Worm (Caenorhabditis elegans) whole organism, L3 larva: ENCODE results near the gene clec-121.

Experiments
- R02D3.7 ChIP-seq: fragments of 150-350 bp; optimal IDR thresholded peaks from 2 replicates; lab custom pipeline; 2014; ENCODE audit warnings: missing biosample characterization, missing genetic modification characterization
- ZK546.5 ChIP-seq: sonication (generic microtip); optimal IDR thresholded peaks from 2 replicates; lab custom pipeline; 2017; ENCODE audit warnings: missing biosample characterization, missing genetic modification characterization
- ama-1 ChIP-seq: fragments of 150-350 bp; optimal IDR thresholded peaks from 2 replicates; lab custom pipeline; 2018
- ceh-82 ChIP-seq: fragments of 150-350 bp; optimal IDR thresholded peaks from 2 replicates; lab custom pipeline; 2014; ENCODE audit warnings: missing biosample characterization, missing genetic modification characterization
- ceh-9 ChIP-seq: sonication (generic microtip); optimal IDR thresholded peaks from 2 replicates; lab custom pipeline; 2018; ENCODE audit warnings: missing biosample characterization, missing genetic modification characterization
- daf-12 ChIP-seq: fragments of 150-350 bp; optimal IDR thresholded peaks from 2 replicates; lab custom pipeline; 2014; ENCODE audit warnings: missing biosample characterization, missing genetic modification reagents, missing genetic modification characterization
- egl-5 ChIP-seq: fragments of 150-350 bp; optimal IDR thresholded peaks from 2 replicates; lab custom pipeline; 2017; ENCODE audit warnings: missing biosample characterization, missing genetic modification reagents, missing genetic modification characterization, inconsistent platforms
- elt-2 ChIP-seq: sonication (generic microtip); optimal IDR thresholded peaks from 2 replicates; lab custom pipeline; 2016; ENCODE audit warnings: missing genetic modification reagents, mild to moderate bottlenecking, missing genetic modification characterization, missing compliant biosample characterization
- eor-1 ChIP-seq, 2 experiments: fragments of 150-350 bp; optimal IDR thresholded peaks; 2 replicates each; lab custom pipeline; 2014 to 2018; ENCODE audit warnings: missing biosample characterization in 2 of 2, missing genetic modification characterization in 2 of 2
- hmg-11 ChIP-seq: sonication (generic microtip); optimal IDR thresholded peaks from 2 replicates; lab custom pipeline; 2016; ENCODE audit warnings: missing genetic modification characterization, missing compliant biosample characterization
- jun-1 ChIP-seq: fragments of 150-350 bp; optimal IDR thresholded peaks from 2 replicates; lab custom pipeline; 2014; ENCODE audit warnings: missing biosample characterization, missing genetic modification reagents, missing genetic modification characterization
- lin-15B ChIP-seq: fragments of 150-350 bp; optimal IDR thresholded peaks from 2 replicates; lab custom pipeline; 2014; ENCODE audit warnings: missing biosample characterization, missing genetic modification characterization
- lin-39 ChIP-seq: fragments of 150-350 bp; optimal IDR thresholded peaks from 2 replicates; lab custom pipeline; 2018; ENCODE audit warnings: missing biosample characterization, missing genetic modification reagents, missing genetic modification characterization
- lsy-12 ChIP-seq: sonication (generic microtip); optimal IDR thresholded peaks from 2 replicates; lab custom pipeline; 2016; ENCODE audit warnings: mild to moderate bottlenecking, missing genetic modification characterization, missing compliant biosample characterization
- mml-1 ChIP-seq: fragments of 150-350 bp; sonication (generic microtip); optimal IDR thresholded peaks from 3 replicates; lab custom pipeline; 2014; ENCODE audit warnings: missing biosample characterization, missing genetic modification characterization
- nfya-1 ChIP-seq: sonication (generic microtip); optimal IDR thresholded peaks from 2 replicates; lab custom pipeline; 2017; ENCODE audit warnings: missing genetic modification characterization, mild to moderate bottlenecking, missing compliant biosample characterization, antibody characterized with exemption, moderate library complexity; ENCODE audit not compliant: insufficient read depth
- nhr-11 ChIP-seq: fragments of 150-350 bp; optimal IDR thresholded peaks from 2 replicates; lab custom pipeline; 2014; ENCODE audit warnings: missing biosample characterization, missing genetic modification characterization
- nhr-23 ChIP-seq: fragments of 150-350 bp; optimal IDR thresholded peaks from 2 replicates; lab custom pipeline; 2014; ENCODE audit warnings: missing biosample characterization, missing genetic modification reagents, missing genetic modification characterization
- nhr-237 ChIP-seq: fragments of 150-350 bp; optimal IDR thresholded peaks from 2 replicates; lab custom pipeline; 2014; ENCODE audit warnings: missing biosample characterization, missing genetic modification characterization
- nhr-25 ChIP-seq: sonication (generic microtip); optimal IDR thresholded peaks from 2 replicates; lab custom pipeline; 2017; ENCODE audit warnings: missing biosample characterization, missing genetic modification characterization
- nhr-43 ChIP-seq: sonication (generic microtip); optimal IDR thresholded peaks from 2 replicates; lab custom pipeline; 2016; ENCODE audit warnings: mild to moderate bottlenecking, missing genetic modification characterization, missing compliant biosample characterization; ENCODE audit not compliant: poor library complexity, severe bottlenecking
- nhr-67 ChIP-seq: fragments of 150-350 bp; optimal IDR thresholded peaks from 2 replicates; lab custom pipeline; 2014; ENCODE audit warnings: missing biosample characterization, missing genetic modification characterization
- pha-4 ChIP-seq: fragments of 150-350 bp; optimal IDR thresholded peaks from 2 replicates; lab custom pipeline; 2014; ENCODE audit warnings: missing biosample characterization, missing genetic modification reagents, missing genetic modification characterization
- pqm-1 ChIP-seq: fragments of 150-350 bp; optimal IDR thresholded peaks from 2 replicates; lab custom pipeline; 2017; ENCODE audit warnings: missing biosample characterization, missing genetic modification characterization, inconsistent platforms
- sea-2 ChIP-seq: fragments of 150-350 bp; sonication (generic microtip); optimal IDR thresholded peaks from 4 replicates; lab custom pipeline; 2014; ENCODE audit warnings: missing biosample characterization, missing genetic modification reagents, missing genetic modification characterization
- skn-1 ChIP-seq: fragments of 150-350 bp; optimal IDR thresholded peaks from 2 replicates; lab custom pipeline; 2014; ENCODE audit warnings: missing biosample characterization, missing genetic modification characterization
- tbx-2 ChIP-seq: sonication (generic microtip); optimal IDR thresholded peaks from 2 replicates; lab custom pipeline; 2016; ENCODE audit warnings: mild to moderate bottlenecking, missing genetic modification characterization, missing compliant biosample characterization
- unc-39 ChIP-seq: sonication (generic microtip); optimal IDR thresholded peaks from 4 replicates; lab custom pipeline; 2017; ENCODE audit warnings: missing biosample characterization, missing genetic modification characterization
- unc-62 ChIP-seq: fragments of 150-350 bp; sonication (generic microtip); optimal IDR thresholded peaks from 4 replicates; lab custom pipeline; 2014; ENCODE audit warnings: missing biosample characterization, missing genetic modification reagents, missing genetic modification characterization
- zag-1 ChIP-seq: fragments of 150-350 bp; optimal IDR thresholded peaks from 2 replicates; lab custom pipeline; 2014; ENCODE audit warnings: missing biosample characterization, missing genetic modification characterization
- ztf-11 ChIP-seq: fragments of 150-350 bp; optimal IDR thresholded peaks from 2 replicates; lab custom pipeline; 2014; ENCODE audit warnings: missing biosample characterization, missing genetic modification characterization
- ztf-4 ChIP-seq: fragments of 150-350 bp; optimal IDR thresholded peaks from 2 replicates; lab custom pipeline; 2014; ENCODE audit warnings: missing biosample characterization, missing genetic modification characterization

Gene clec-121

ce11 chrII:3096857-3097256, 5.3 kb upstream of the clec-121 start, which contains the start of gene Y25C1A.14:
Y25C1A.14 (minus strand) TSS chrII:3096957.
- TF ChIP-seq nfya-1 (tag; lab: Kevin White, UChicago) = no peak
- no peak for TF ChIP-seq ceh-82
- no peak for TF ChIP-seq unc-39 (tag; lab: Kevin White, UChicago)
- TF ChIP-seq lsy-12 = no peak
- no peak for TF ChIP-seq skn-1 (tag; lab: Kevin White, UChicago)

- TF ChIP-seq eor-1 (tag; optimal IDR thresholded peaks at IDR 0.05; lab: Kevin White, UChicago) (no peak), nhr-23 (no peak), daf-12 (tag; lab: Kevin White, UChicago) (no peak), ztf-4 (no peak)
- TF ChIP-seq, all 47 proteins: peak for 0
Measured at ce11 chrII:3100546-3100945, 1.6 kb upstream of the clec-121 start, which contains the start of gene srg-24. srg-24 (minus strand) TSS chrII:3100646.

- no peak for TF ChIP-seq ceh-9
- TF ChIP-seq elt-2 (tag; lab: Kevin White, UChicago) = no peak
- TF ChIP-seq nhr-67 (tag; lab: Kevin White, UChicago) = no peak
- TF ChIP-seq ceh-82 = no peak
- no peak for TF ChIP-seq eor-1 (tag; optimal IDR thresholded peaks at IDR 0.05; lab: Kevin White, UChicago)
- no peak for TF ChIP-seq mml-1 (tag; lab: Kevin White, UChicago)
- no peak for TF ChIP-seq zag-1
- no peak for TF ChIP-seq egl-5
- TF ChIP-seq tbx-2 (tag; lab: Kevin White, UChicago) = no peak
Measured at ce11 chrII:3105765-3106164, 3.6 kb downstream of the clec-121 start, which contains the start of gene clec-122. clec-122 (plus strand) TSS chrII:3106065.

- TF ChIP-seq pqm-1 (tag; lab: Kevin White, UChicago) (no peak), lin-15B (tag; lab: Kevin White, UChicago) (no peak), jun-1 (tag; lab: Kevin White, UChicago) (no peak), eor-1 (tag; optimal IDR thresholded peaks at IDR 0.05; lab: Kevin White, UChicago) (no peak), nhr-11 (tag; lab: Kevin White, UChicago) (no peak), unc-39 (tag; lab: Kevin White, UChicago) (no peak), sea-2 (GFP tag; lab: Kevin White, UChicago) (no peak), nhr-237 (tag; lab: Kevin White, UChicago) (no peak), nhr-23 (no peak), unc-62 (GFP tag; lab: Kevin White, UChicago) (no peak), ama-1 (no peak), pha-4 (no peak), nhr-67 (tag; lab: Kevin White, UChicago) (no peak), daf-12 (tag; lab: Kevin White, UChicago) (no peak), skn-1 (tag; lab: Kevin White, UChicago) (no peak), lin-39 (no peak), ztf-11 (tag; lab: Kevin White, UChicago) (no peak), nhr-25 (tag; lab: Kevin White, UChicago) (no peak), nhr-43 (tag; lab: Kevin White, UChicago) (no peak), hmg-11 (tag; lab: Kevin White, UChicago) (no peak)
- TF ChIP-seq, all 47 proteins: peak for 0
Measured at ce11 chrII:3108101-3108500, 6.0 kb downstream of the clec-121 start.

- TF ChIP-seq unc-62 (GFP tag; lab: Kevin White, UChicago) (no peak), ama-1 (no peak), ztf-11 (tag; lab: Kevin White, UChicago) (no peak), nhr-11 (tag; lab: Kevin White, UChicago) (no peak)
- TF ChIP-seq, all 47 proteins: peak for 0
Measured at ce11 chrII:3109533-3109932, 7.4 kb downstream of the clec-121 start.

- TF ChIP-seq R02D3.7 (tag; lab: Kevin White, UChicago) (no peak), ZK546.5 (tag; lab: Kevin White, UChicago) (no peak), ztf-4 (no peak), pqm-1 (tag; lab: Kevin White, UChicago) (no peak), nhr-67 (tag; lab: Kevin White, UChicago) (no peak), lsy-12 (no peak)
Measured at ce11 chrII:3110099-3110498, 8.0 kb downstream of the clec-121 start.
